Worm (Caenorhabditis elegans): ENCODE data around the gene cest-10.

ce11 chrIV:7171222-7171621 lies 9.1 kb upstream of the cest-10 start, which contains the start of gene str-220:
- TF ChIP-seq zag-1 (tag; optimal IDR thresholded peaks at IDR 0.05) (no peak), egl-27 (tag; optimal IDR thresholded peaks at IDR 0.05) (no peak), Y48G9A.11 (GFP tag; IDR thresholded peaks at IDR 0.05) (no peak), hmg-1.1 (GFP tag; IDR thresholded peaks at IDR 0.05) (no peak), ama-1 (optimal IDR thresholded peaks at IDR 0.05) (no peak)
